Fruit fly (Drosophila melanogaster): ENCODE measurements around the gene TotC.

TotC gene

DNA sequence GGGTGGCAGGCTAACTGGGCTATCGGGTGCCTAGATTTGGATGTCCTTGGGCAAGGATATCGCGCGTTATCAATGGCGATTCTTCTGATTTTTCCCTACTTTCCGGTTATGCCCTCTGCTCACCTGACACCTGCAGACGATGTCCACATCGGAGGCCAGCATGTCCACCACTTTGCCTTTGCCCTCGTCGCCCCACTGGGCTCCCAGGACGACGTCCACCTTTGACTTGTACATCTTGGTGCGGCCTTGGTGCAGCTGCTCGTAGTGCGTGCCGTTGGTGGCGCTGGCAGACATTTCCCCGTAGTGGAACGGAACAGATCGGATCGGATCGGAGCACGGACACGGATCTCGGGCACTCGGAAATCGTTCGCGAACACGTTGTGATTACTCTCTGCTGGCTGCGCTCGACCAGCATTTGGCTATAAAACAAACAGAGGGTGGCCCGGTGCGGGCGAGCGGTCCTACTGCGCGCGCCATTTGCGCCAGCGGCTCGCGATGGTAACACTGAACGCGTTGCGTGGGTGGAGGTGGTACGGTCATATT, 42.6 kb upstream of the TotC start, which contains the start of gene Adss (continued):
- TF ChIP-seq zfh1 (GFP tag; IDR thresholded peaks at IDR 0.05) = peak; percentile 46; the same call in 1 of the 3 replicates
- TF ChIP-seq pb (GFP tag; optimal IDR thresholded peaks at IDR 0.05) = peak; percentile 1
- peak; percentile 7 for TF ChIP-seq CG12155 (GFP tag; optimal IDR thresholded peaks at IDR 0.05)
- TF ChIP-seq Dp (GFP tag; optimal IDR thresholded peaks at IDR 0.05) = peak; percentile 22
- peak; percentile 36 for TF ChIP-seq Antp (GFP tag; optimal IDR thresholded peaks at IDR 0.05)
- peak; percentile 18 for TF ChIP-seq Bdp1 (GFP tag; optimal IDR thresholded peaks at IDR 0.05)
- peak; percentile 23 for TF ChIP-seq abd-A (tag; optimal IDR thresholded peaks at IDR 0.05)
- TF ChIP-seq btn (GFP tag; optimal IDR thresholded peaks at IDR 0.05) = no peak
- 0 out of 2 replicates have a peak, but pooled peaks have one; percentile 35 for TF ChIP-seq CG7372 (GFP tag; IDR thresholded peaks at IDR 0.05)
- peak; percentile 81 for TF ChIP-seq CG15479 (GFP tag; optimal IDR thresholded peaks at IDR 0.05)
- TF ChIP-seq kni (GFP tag; optimal IDR thresholded peaks at IDR 0.05) = peak; percentile 77
- no peak for TF ChIP-seq Spps (tag; optimal IDR thresholded peaks at IDR 0.05)
- no peak for TF ChIP-seq toy (GFP tag; IDR thresholded peaks at IDR 0.05)
- TF ChIP-seq NC2β (GFP tag; optimal IDR thresholded peaks at IDR 0.05) = peak; percentile 42
- peak; percentile 13 for TF ChIP-seq Dek (tag; optimal IDR thresholded peaks at IDR 0.05)
- no peak for TF ChIP-seq dysf (GFP tag; IDR thresholded peaks at IDR 0.05)
- TF ChIP-seq twi (tag; optimal IDR thresholded peaks at IDR 0.05) = no peak
- peak; percentile 21 for TF ChIP-seq Fer1 (GFP tag; optimal IDR thresholded peaks at IDR 0.05)
- TF ChIP-seq CG4617 (GFP tag; optimal IDR thresholded peaks at IDR 0.05; ENCODE audit: borderline replicate concordance) = peak; percentile 21
- peak; percentile 74; the same call in 2 of the 3 replicates for TF ChIP-seq ci (GFP tag; IDR thresholded peaks at IDR 0.05)
- TF ChIP-seq pnt (GFP tag; optimal IDR thresholded peaks at IDR 0.05) = no peak
- peak; percentile 29 for TF ChIP-seq Xbp1 (GFP tag; optimal IDR thresholded peaks at IDR 0.05)
- peak; percentile 29; the same call in 1 of the 3 replicates for TF ChIP-seq CG34422 (GFP tag; IDR thresholded peaks at IDR 0.05)
- TF ChIP-seq D (optimal IDR thresholded peaks at IDR 0.05) = peak; percentile 62
- no peak for TF ChIP-seq D (GFP tag; optimal IDR thresholded peaks at IDR 0.05)
- no peak for TF ChIP-seq CG4707 (GFP tag; optimal IDR thresholded peaks at IDR 0.05)
- TF ChIP-seq stwl (tag; optimal IDR thresholded peaks at IDR 0.05) = peak; percentile 47
- TF ChIP-seq Atf6 (GFP tag; IDR thresholded peaks at IDR 0.05) = peak; percentile 56; the same call in 1 of the 2 replicates
- TF ChIP-seq CG3847 (GFP tag; IDR thresholded peaks at IDR 0.05) = peak; percentile 36; the same call in 1 of the 2 replicates
- TF ChIP-seq CG2712 (tag; optimal IDR thresholded peaks at IDR 0.05) = peak; percentile 40
- TF ChIP-seq CG7786 (GFP tag; optimal IDR thresholded peaks at IDR 0.05) = peak; percentile 45
- no peak for TF ChIP-seq dpn (GFP tag; optimal IDR thresholded peaks at IDR 0.05)
- peak; percentile 9 for TF ChIP-seq Max (GFP tag; optimal IDR thresholded peaks at IDR 0.05)
- peak; percentile 10 for TF ChIP-seq pho (GFP tag; optimal IDR thresholded peaks at IDR 0.05)
- peak; percentile 30 for TF ChIP-seq unpg (GFP tag; optimal IDR thresholded peaks at IDR 0.05)
- peak; percentile 12 for TF ChIP-seq nerfin-1 (tag; optimal IDR thresholded peaks at IDR 0.05)
- TF ChIP-seq exex (tag; optimal IDR thresholded peaks at IDR 0.05) = no peak
- TF ChIP-seq CG18764 (GFP tag; optimal IDR thresholded peaks at IDR 0.05) = no peak
- TF ChIP-seq wek (GFP tag; optimal IDR thresholded peaks at IDR 0.05) = peak; percentile 13
- TF ChIP-seq Dip3 (GFP tag; optimal IDR thresholded peaks at IDR 0.05) = no peak
- no peak for TF ChIP-seq CG12299 (tag; optimal IDR thresholded peaks at IDR 0.05)
- no peak for TF ChIP-seq Hr51 (GFP tag; optimal IDR thresholded peaks at IDR 0.05)
- TF ChIP-seq CG8290 (GFP tag; optimal IDR thresholded peaks at IDR 0.05) = no peak
- peak in 1 of 2 experiments; percentile 85 for TF ChIP-seq CG8290 (tag; optimal IDR thresholded peaks at IDR 0.05)
- TF ChIP-seq HLH3B (GFP tag; IDR thresholded peaks at IDR 0.05) = no peak; the same call in 1 of the 2 replicates
- TF ChIP-seq grn (GFP tag; optimal IDR thresholded peaks at IDR 0.05) = peak; percentile 93
- no peak for TF ChIP-seq PHDP (tag; optimal IDR thresholded peaks at IDR 0.05)
- TF ChIP-seq usp (GFP tag; optimal IDR thresholded peaks at IDR 0.05) = no peak
- peak; percentile 35 for TF ChIP-seq CG13624 (GFP tag; optimal IDR thresholded peaks at IDR 0.05)
- peak; percentile 67; the same call in 1 of the 3 replicates for TF ChIP-seq CG11456 (GFP tag; IDR thresholded peaks at IDR 0.05)
- 0 out of 2 replicates have a peak, but pooled peaks have one; percentile 14 for TF ChIP-seq ttk (GFP tag; IDR thresholded peaks at IDR 0.05)

All from whole organism, embryonic.